Worm (Caenorhabditis elegans): ENCODE data around the gene cnc-4.

The cnc-4 gene

DNA sequence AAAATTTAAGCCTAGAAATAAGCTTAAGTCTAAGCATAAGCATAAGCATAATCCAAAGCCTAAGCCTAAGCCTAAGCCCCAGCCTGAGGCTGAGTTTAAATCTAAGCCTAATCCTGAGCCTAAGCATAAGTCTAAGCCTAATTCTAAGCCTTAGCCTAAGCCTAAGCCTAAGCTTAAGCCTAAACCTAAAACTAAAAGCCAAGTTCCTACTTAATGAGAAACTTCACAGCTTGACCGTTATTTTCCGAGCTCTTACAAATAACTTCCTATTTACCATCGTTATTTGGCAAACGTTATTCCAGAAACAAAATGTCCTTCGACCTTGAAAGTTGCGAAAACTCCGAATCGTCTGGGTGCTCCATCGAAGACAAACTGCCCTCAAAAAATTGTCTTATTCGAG is 34.7 kb downstream of the cnc-4 start, which contains the start of gene C38C3.4:
C38C3.4 (plus strand) TSS at position 301 of the 400 bp plus-strand sequence.
- TF ChIP-seq dve-1 (tag; optimal IDR thresholded peaks at IDR 0.05): peak; percentile 42
- TF ChIP-seq ceh-2 (tag; optimal IDR thresholded peaks at IDR 0.05): no peak
- TF ChIP-seq pros-1 (tag; optimal IDR thresholded peaks at IDR 0.05): no peak

DNA sequence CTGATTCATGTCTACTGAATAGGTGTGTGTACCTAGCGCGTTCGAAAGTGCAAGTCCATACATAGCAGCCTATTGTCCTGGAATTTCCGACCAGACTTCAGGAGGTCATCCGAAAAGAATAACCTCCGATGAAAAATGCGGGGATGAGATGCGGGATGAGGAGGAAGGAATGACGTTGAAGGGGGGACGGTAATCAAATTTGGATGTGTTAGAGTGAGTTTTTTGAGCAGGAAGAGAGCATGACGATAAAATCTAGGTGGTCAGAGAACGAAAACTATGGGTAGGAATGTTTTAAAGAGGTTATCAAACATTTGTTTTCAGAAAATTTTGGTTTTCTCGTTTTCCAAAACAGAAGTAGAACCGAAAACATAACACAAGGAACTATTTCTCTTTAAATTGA is 39.0 kb downstream of the cnc-4 start:
- TF ChIP-seq unc-42 (tag; optimal IDR thresholded peaks at IDR 0.05) (peak; percentile 67), pqm-1 (tag; optimal IDR thresholded peaks at IDR 0.05) (no peak)

DNA sequence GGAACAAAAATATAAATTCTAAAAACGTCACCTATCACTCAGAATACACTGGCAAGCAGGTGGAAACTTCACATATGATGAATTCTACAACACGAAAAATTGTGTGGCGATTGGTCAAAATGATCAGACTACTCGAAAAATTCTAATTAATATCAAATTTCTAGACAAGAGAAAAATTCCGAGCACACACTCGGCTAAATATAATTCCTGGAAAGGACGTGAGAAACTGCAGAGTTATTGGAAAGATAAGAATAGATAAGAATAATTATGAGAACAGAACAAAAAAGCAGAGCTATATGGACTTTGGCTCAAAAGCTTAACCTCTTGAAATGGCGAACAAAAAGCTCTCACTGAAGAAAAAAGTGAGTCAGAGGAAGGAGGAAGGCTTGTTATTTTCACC is 40.3 kb downstream of the cnc-4 start:
- TF ChIP-seq unc-42 (tag; optimal IDR thresholded peaks at IDR 0.05) (no peak), fkh-10 (GFP tag; optimal IDR thresholded peaks at IDR 0.05) (no peak)

DNA sequence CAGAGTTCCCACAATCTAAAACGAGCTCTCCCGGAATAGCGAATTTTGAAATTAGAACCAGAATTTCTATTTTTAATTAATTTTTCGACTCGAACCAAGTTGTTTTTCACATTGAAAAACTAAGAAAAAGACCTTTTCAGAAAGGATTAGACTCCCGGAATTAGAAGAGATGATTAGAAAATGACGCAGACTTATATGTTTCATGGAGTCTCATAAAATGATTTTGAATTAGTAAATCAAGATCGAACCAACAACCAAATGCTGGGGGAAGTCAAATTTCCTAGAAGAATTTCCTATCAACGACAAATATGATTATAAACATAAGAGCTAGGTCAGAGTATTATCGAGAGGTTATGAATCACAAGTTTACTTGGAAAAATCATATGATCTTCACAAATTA is 41.6 kb downstream of the cnc-4 start:
- TF ChIP-seq dve-1 (tag; optimal IDR thresholded peaks at IDR 0.05) (no peak), nhr-232 (tag; optimal IDR thresholded peaks at IDR 0.05) (no peak), elt-4 (tag; optimal IDR thresholded peaks at IDR 0.05) (no peak), unc-55 (GFP tag; optimal IDR thresholded peaks at IDR 0.05) (no peak), K09A11.1 (tag; optimal IDR thresholded peaks at IDR 0.05; ENCODE audit: insufficient read depth) (no peak), C38D4.7 (GFP tag; optimal IDR thresholded peaks at IDR 0.05) (no peak), npax-4 (tag; optimal IDR thresholded peaks at IDR 0.05) (no peak), ztf-16 (tag; optimal IDR thresholded peaks at IDR 0.05) (no peak), ceh-6 (GFP tag; optimal IDR thresholded peaks at IDR 0.05) (no peak), sox-4 (tag; optimal IDR thresholded peaks at IDR 0.05) (no peak), Y22D7AL.16 (tag; optimal IDR thresholded peaks at IDR 0.05) (no peak), pqm-1 (tag; optimal IDR thresholded peaks at IDR 0.05) (no peak), ref-2 (tag; optimal IDR thresholded peaks at IDR 0.05) (no peak), tbx-2 (tag; optimal IDR thresholded peaks at IDR 0.05) (no peak), hlh-13 (GFP tag; optimal IDR thresholded peaks at IDR 0.05) (no peak), madf-2 (tag; optimal IDR thresholded peaks at IDR 0.05) (no peak), ceh-45 (GFP tag; IDR thresholded peaks at IDR 0.05) (no peak), ceh-30 (tag; optimal IDR thresholded peaks at IDR 0.05) (no peak), C08G9.2 (tag; optimal IDR thresholded peaks at IDR 0.05) (no peak), ceh-31 (tag; optimal IDR thresholded peaks at IDR 0.05) (no peak)

DNA sequence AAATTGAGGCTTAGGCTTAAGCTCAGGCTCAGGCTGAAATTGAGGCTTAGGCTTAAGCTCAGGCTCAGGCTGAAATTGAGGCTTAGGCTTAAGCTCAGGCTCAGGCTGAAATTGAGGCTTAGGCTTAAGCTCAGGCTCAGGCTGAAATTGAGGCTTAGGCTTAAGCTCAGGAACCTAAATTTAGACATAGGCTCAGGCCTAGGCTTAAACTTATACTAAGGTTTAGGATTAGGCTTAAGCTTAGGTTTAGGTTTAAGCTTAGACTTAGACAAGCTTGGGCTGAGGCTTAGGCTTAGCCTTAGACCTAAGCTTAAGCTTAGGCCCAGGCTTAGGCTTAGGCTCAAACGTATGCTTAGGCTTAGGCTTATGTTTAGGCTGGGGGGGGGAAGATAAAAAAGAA is 43.9 kb downstream of the cnc-4 start:
- peak; percentile 70 for TF ChIP-seq dve-1 (tag; optimal IDR thresholded peaks at IDR 0.05)

DNA sequence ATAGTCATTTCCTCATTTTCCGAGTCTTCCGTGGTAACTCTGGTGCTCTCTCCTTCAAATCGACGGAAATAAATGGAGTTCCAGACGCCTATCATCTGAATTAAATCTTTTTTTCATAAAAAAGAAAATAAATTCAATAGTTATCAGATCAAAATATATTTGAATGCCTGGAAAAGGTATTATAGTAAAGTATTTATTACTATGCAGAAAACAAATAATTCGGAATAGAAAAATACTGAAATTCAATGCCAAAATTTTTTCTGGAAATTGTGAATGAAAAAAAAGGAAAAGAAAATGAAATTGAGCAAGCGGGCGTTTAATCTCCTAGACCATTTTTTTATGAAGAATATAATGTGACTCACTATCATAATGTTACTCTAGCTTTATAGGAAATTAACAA is 44.5 kb downstream of the cnc-4 start, which contains the start of gene C38C3.6:
C38C3.6 (minus strand) TSS at position 101 of the 400 bp plus-strand sequence.
- TF ChIP-seq hlh-8 (tag; optimal IDR thresholded peaks at IDR 0.05) (no peak), ceh-34 (tag; optimal IDR thresholded peaks at IDR 0.05) (no peak)

DNA sequence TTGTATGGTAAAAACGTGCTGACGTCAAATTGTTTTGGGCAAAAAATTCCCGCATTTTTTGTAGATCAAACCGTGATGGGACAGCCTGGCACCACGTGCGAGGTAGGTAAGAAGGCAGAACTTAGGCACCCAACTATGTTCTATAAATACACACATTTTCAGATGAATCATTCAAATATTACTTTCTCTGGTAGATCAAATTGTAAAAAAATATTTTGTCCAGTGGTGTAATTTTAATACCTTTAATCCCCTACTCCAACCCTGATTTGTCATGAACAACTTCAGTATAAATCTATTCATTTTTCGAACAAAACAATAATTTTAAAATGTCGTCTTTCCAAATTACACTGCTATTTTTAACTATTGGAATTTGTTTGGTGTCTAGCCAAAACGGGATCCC is 47.5 kb downstream of the cnc-4 start, which contains the start of gene spig-7:
spig-7 (plus strand) TSS at position 301 of the 400 bp plus-strand sequence.
- TF ChIP-seq ceh-14 (tag; optimal IDR thresholded peaks at IDR 0.05): no peak

DNA sequence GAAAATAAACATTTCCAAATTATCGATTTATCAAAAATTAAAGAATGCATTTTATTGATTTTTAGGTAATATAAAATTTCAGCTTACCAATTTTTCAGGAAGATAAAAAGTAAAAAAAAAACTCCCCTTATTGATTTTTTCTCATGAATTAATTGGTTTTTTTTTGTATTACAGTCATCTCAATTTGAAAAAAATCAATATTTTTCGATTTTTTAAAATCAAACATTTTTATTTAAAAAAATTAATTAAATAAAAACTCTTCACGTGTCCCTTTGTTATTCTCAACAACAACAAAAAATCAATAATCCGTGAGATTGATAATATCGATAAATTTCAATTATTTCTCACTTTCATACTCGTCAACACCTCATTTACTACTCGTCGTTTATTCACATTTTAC is 48.3 kb downstream of the cnc-4 start, which contains the start of gene C38C3.3:
C38C3.3 (plus strand) TSS at position 301 of the 400 bp plus-strand sequence.
- no peak for TF ChIP-seq C38D4.7 (GFP tag; optimal IDR thresholded peaks at IDR 0.05)
- TF ChIP-seq tbx-2 (tag; optimal IDR thresholded peaks at IDR 0.05): no peak
- TF ChIP-seq pqm-1 (tag; optimal IDR thresholded peaks at IDR 0.05): no peak
- TF ChIP-seq ceh-45 (GFP tag; IDR thresholded peaks at IDR 0.05): no peak
- no peak for TF ChIP-seq sox-2 (GFP tag; IDR thresholded peaks at IDR 0.05)
- no peak for TF ChIP-seq rnt-1 (tag; optimal IDR thresholded peaks at IDR 0.05)
- no peak for TF ChIP-seq eyg-1 (tag; optimal IDR thresholded peaks at IDR 0.05)
- TF ChIP-seq ref-2 (tag; optimal IDR thresholded peaks at IDR 0.05): no peak
- TF ChIP-seq pag-3 (tag; optimal IDR thresholded peaks at IDR 0.05; ENCODE audit: borderline replicate concordance): no peak
- no peak for TF ChIP-seq ceh-9 (tag; optimal IDR thresholded peaks at IDR 0.05)
- TF ChIP-seq ceh-19 (GFP tag; optimal IDR thresholded peaks at IDR 0.05): no peak
- no peak for TF ChIP-seq hlh-15 (tag; optimal IDR thresholded peaks at IDR 0.05)
- TF ChIP-seq ceh-22 (tag; optimal IDR thresholded peaks at IDR 0.05): no peak
- no peak for TF ChIP-seq ahr-1 (tag; optimal IDR thresholded peaks at IDR 0.05)
- TF ChIP-seq ceh-31 (tag; optimal IDR thresholded peaks at IDR 0.05): no peak
- no peak for TF ChIP-seq ttx-3 (tag; optimal IDR thresholded peaks at IDR 0.05)
- no peak for TF ChIP-seq C08G9.2 (tag; optimal IDR thresholded peaks at IDR 0.05)
- TF ChIP-seq ceh-48 (tag; optimal IDR thresholded peaks at IDR 0.05): no peak
- TF ChIP-seq ceh-14 (tag; optimal IDR thresholded peaks at IDR 0.05): no peak
- no peak for TF ChIP-seq ets-4 (tag; optimal IDR thresholded peaks at IDR 0.05)
